Worm (Caenorhabditis elegans): ENCODE measurements around the gene irk-1.

Gene irk-1

ce11 chrX:6728820-6729396, 49.0 kb downstream of the irk-1 start:
- no peak for TF ChIP-seq unc-62 (GFP tag; optimal IDR thresholded peaks at IDR 0.05)

- TF ChIP-seq unc-62 (GFP tag; optimal IDR thresholded peaks at IDR 0.05), result no peak
Observed at ce11 chrX:6725260-6725718, 52.6 kb downstream of the irk-1 start, which contains the start of gene slc-25A10. TSS of gene slc-25A10 (minus strand) at chrX:6725668.

- no peak for TF ChIP-seq unc-62 (GFP tag; optimal IDR thresholded peaks at IDR 0.05)
Observed at ce11 chrX:6722966-6723365, 54.9 kb downstream of the irk-1 start, which contains the start of gene smf-1. TSS of gene smf-1 (minus strand) at chrX:6723066.

- TF ChIP-seq unc-62 (GFP tag; optimal IDR thresholded peaks at IDR 0.05), result no peak
Observed at ce11 chrX:6718595-6718994, 59.3 kb downstream of the irk-1 start, which contains the start of gene smf-2. TSS of gene smf-2 (minus strand) at chrX:6718695.

All from whole organism, dauer.